Fruit fly (Drosophila melanogaster): Measurements from ENCODE around the gene CG31370.

dm6 chr3R:25308228-25308627 is 6.0 kb downstream of the CG31370 start, which contains the start of gene CG10550:
- TF ChIP-seq Dfd (GFP tag; optimal IDR thresholded peaks at IDR 0.05): no peak
- TF ChIP-seq psq (GFP tag; optimal IDR thresholded peaks at IDR 0.05): no peak
- no peak for TF ChIP-seq lola (GFP tag; optimal IDR thresholded peaks at IDR 0.05)
- no peak for TF ChIP-seq pan (optimal IDR thresholded peaks at IDR 0.05)
- TF ChIP-seq Sp1 (GFP tag; optimal IDR thresholded peaks at IDR 0.05): no peak
- no peak for TF ChIP-seq foxo (GFP tag; optimal IDR thresholded peaks at IDR 0.05)
- no peak for TF ChIP-seq h (GFP tag; optimal IDR thresholded peaks at IDR 0.05)
- TF ChIP-seq Abd-B (GFP tag; optimal IDR thresholded peaks at IDR 0.05): no peak
- no peak for TF ChIP-seq N (GFP tag; optimal IDR thresholded peaks at IDR 0.05)

Data from whole organism, wandering third instar larva.